Worm (Caenorhabditis elegans) whole organism, young adult: ENCODE results near the gene F13D2.1.

Experiments
- C06A6.2 ChIP-seq: fragments of 200-800 bp; sonication (Bioruptor generic); conservative IDR thresholded peaks from 2 replicates; pipeline ENCODE4 v1.3.6; 2022; ENCODE audit warnings: missing genetic modification characterization, missing compliant biosample characterization
- F10E7.11 ChIP-seq: sonication (generic microtip); optimal IDR thresholded peaks from 2 replicates; lab custom pipeline; 2017; ENCODE audit warnings: mild to moderate bottlenecking, missing genetic modification characterization, moderate library complexity, missing compliant biosample characterization
- K11D2.4 ChIP-seq: fragments of 200-800 bp; sonication (Bioruptor generic); IDR thresholded peaks from 2 replicates; pipeline ENCODE4 v1.3.6; 2022; ENCODE audit warnings: missing genetic modification reagents, missing genetic modification characterization, missing compliant biosample characterization
- T26A5.8 ChIP-seq: sonication (generic microtip); optimal IDR thresholded peaks from 2 replicates; lab custom pipeline; 2016; ENCODE audit warnings: missing genetic modification characterization, missing compliant biosample characterization
- ZK185.1 ChIP-seq: sonication (generic microtip); optimal IDR thresholded peaks from 2 replicates; lab custom pipeline; 2016; ENCODE audit warnings: mild to moderate bottlenecking, missing genetic modification characterization, missing compliant biosample characterization; ENCODE audit not compliant: poor library complexity, severe bottlenecking
- ama-1 ChIP-seq, 3 experiments: fragments of 150-350 bp in 1 of 3; sonication (generic microtip) in 2 of 3; optimal IDR thresholded peaks; 2 replicates each; lab custom pipeline; 2014 to 2018; ENCODE audit warnings: missing biosample characterization in 2 of 3, missing genetic modification characterization in 2 of 3, missing genetic modification reagents in 2 of 3
- athp-1 ChIP-seq: sonication (generic microtip); optimal IDR thresholded peaks from 2 replicates; lab custom pipeline; 2017; ENCODE audit warnings: mild to moderate bottlenecking, missing genetic modification characterization, missing compliant biosample characterization
- attf-6 ChIP-seq: fragments of 200-800 bp; sonication (Bioruptor generic); IDR thresholded peaks from 2 replicates; pipeline ENCODE4 v1.3.6; 2022; ENCODE audit warnings: missing genetic modification reagents, missing genetic modification characterization, missing compliant biosample characterization
- bed-2 ChIP-seq: fragments of 200-800 bp; sonication (Bioruptor generic); IDR thresholded peaks from 2 replicates; pipeline ENCODE4 v1.3.6; 2022; ENCODE audit warnings: missing genetic modification reagents, missing genetic modification characterization, missing compliant biosample characterization
- ccch-3 ChIP-seq: fragments of 200-800 bp; sonication (Bioruptor generic); optimal IDR thresholded peaks from 2 replicates; lab custom pipeline; 2018; ENCODE audit warnings: mild to moderate bottlenecking, missing genetic modification characterization, missing compliant biosample characterization
- cebp-1 ChIP-seq, 2 experiments: fragments of 200-800 bp in 1 of 2; sonication (Bioruptor generic) in 1 of 2; sonication (generic microtip) in 1 of 2; IDR thresholded peaks in 1 of 2; optimal IDR thresholded peaks in 1 of 2; 2 replicates each; pipeline versions ENCODE4 v1.3.6 to Lab custom; 2017 to 2022; ENCODE audit warnings: missing compliant biosample characterization in 2 of 2, missing genetic modification characterization in 2 of 2, mild to moderate bottlenecking in 1 of 2, missing genetic modification reagents in 1 of 2, moderate library complexity in 1 of 2
- ceh-40 ChIP-seq: fragments of 200-800 bp; sonication (Bioruptor generic); IDR thresholded peaks from 2 replicates; pipeline ENCODE4 v1.3.6; 2022; ENCODE audit warnings: missing genetic modification characterization, missing compliant biosample characterization
- ceh-79 ChIP-seq: sonication (generic microtip); optimal IDR thresholded peaks from 2 replicates; lab custom pipeline; 2017; ENCODE audit warnings: mild to moderate bottlenecking, missing genetic modification characterization, missing compliant biosample characterization
- dpl-1 ChIP-seq: fragments of 150-350 bp; optimal IDR thresholded peaks from 2 replicates; lab custom pipeline; 2014; ENCODE audit warnings: missing biosample characterization, missing genetic modification reagents, missing genetic modification characterization
- egrh-3 ChIP-seq: fragments of 200-800 bp; sonication (Bioruptor generic); IDR thresholded peaks from 2 replicates; pipeline ENCODE4 v1.3.6; 2022; ENCODE audit warnings: missing genetic modification reagents, missing genetic modification characterization, missing compliant biosample characterization
- hmg-20 ChIP-seq: fragments of 200-800 bp; sonication (Bioruptor generic); IDR thresholded peaks from 2 replicates; pipeline ENCODE4 v1.3.6; 2022; ENCODE audit warnings: missing genetic modification reagents, missing genetic modification characterization, missing compliant biosample characterization
- lin-54 ChIP-seq: fragments of 200-800 bp; sonication (Bioruptor generic); optimal IDR thresholded peaks from 2 replicates; lab custom pipeline; 2018; ENCODE audit warnings: mild to moderate bottlenecking, missing genetic modification characterization, missing compliant biosample characterization
- madf-10 ChIP-seq: sonication (generic microtip); optimal IDR thresholded peaks from 2 replicates; lab custom pipeline; 2016; ENCODE audit warnings: mild to moderate bottlenecking, missing genetic modification characterization, missing compliant biosample characterization
- madf-3 ChIP-seq: fragments of 200-800 bp; sonication (Bioruptor generic); IDR thresholded peaks from 2 replicates; pipeline ENCODE4 v1.3.6; 2022; ENCODE audit warnings: missing genetic modification reagents, missing genetic modification characterization, missing compliant biosample characterization
- mcd-1 ChIP-seq: fragments of 200-800 bp; sonication (Bioruptor generic); IDR thresholded peaks from 2 replicates; pipeline ENCODE4 v1.3.6; 2022; ENCODE audit warnings: missing genetic modification reagents, missing genetic modification characterization, missing compliant biosample characterization
- nhr-179 ChIP-seq: sonication (generic microtip); optimal IDR thresholded peaks from 2 replicates; lab custom pipeline; 2016; ENCODE audit warnings: mild to moderate bottlenecking, missing genetic modification characterization, missing compliant biosample characterization
- nhr-80 ChIP-seq: sonication (generic microtip); optimal IDR thresholded peaks from 2 replicates; lab custom pipeline; 2016; ENCODE audit warnings: missing genetic modification characterization, missing compliant biosample characterization
- pha-4 ChIP-seq: fragments of 150-350 bp; sonication (generic microtip); optimal IDR thresholded peaks from 2 replicates; lab custom pipeline; 2014; ENCODE audit warnings: missing biosample characterization, missing genetic modification reagents, missing genetic modification characterization
- rpc-1 ChIP-seq, 2 experiments: fragments of 150-350 bp in 1 of 2; sonication (generic microtip) in 1 of 2; optimal IDR thresholded peaks; 2 replicates each; lab custom pipeline; 2014 to 2018; ENCODE audit warnings: missing biosample characterization in 1 of 2, missing genetic modification characterization in 1 of 2, missing genetic modification reagents in 1 of 2, missing genotype in 1 of 2
- snpc-1.3 ChIP-seq: sonication (generic microtip); optimal IDR thresholded peaks from 2 replicates; lab custom pipeline; 2017; ENCODE audit warnings: missing genetic modification characterization, mild to moderate bottlenecking, missing compliant biosample characterization, antibody characterized with exemption, moderate library complexity, missing genotype, missing genetic modification reagents; ENCODE audit not compliant: insufficient read depth
- somi-1 ChIP-seq: fragments of 200-800 bp; sonication (Bioruptor generic); optimal IDR thresholded peaks from 2 replicates; lab custom pipeline; 2018; ENCODE audit warnings: mild to moderate bottlenecking, missing genetic modification characterization, missing compliant biosample characterization
- sptf-2 ChIP-seq: fragments of 200-800 bp; sonication (Bioruptor generic); optimal IDR thresholded peaks from 2 replicates; lab custom pipeline; 2018; ENCODE audit warnings: mild to moderate bottlenecking, missing genetic modification characterization, missing compliant biosample characterization
- zfh-2 ChIP-seq: fragments of 200-800 bp; sonication (Bioruptor generic); conservative IDR thresholded peaks from 2 replicates; pipeline ENCODE4 v1.3.6; 2022; ENCODE audit warnings: missing genetic modification reagents, missing genetic modification characterization, missing compliant biosample characterization
- zim-3 ChIP-seq: sonication (generic microtip); optimal IDR thresholded peaks from 2 replicates; lab custom pipeline; 2017; ENCODE audit warnings: mild to moderate bottlenecking, missing genetic modification characterization, moderate library complexity, missing compliant biosample characterization
- ztf-26 ChIP-seq: sonication (generic microtip); optimal IDR thresholded peaks from 2 replicates; lab custom pipeline; 2017; ENCODE audit warnings: missing genetic modification characterization, missing compliant biosample characterization
- ztf-28 ChIP-seq: fragments of 200-800 bp; sonication (Bioruptor generic); IDR thresholded peaks from 2 replicates; pipeline ENCODE4 v1.3.6; 2022; ENCODE audit warnings: missing genetic modification reagents, missing genetic modification characterization, missing compliant biosample characterization

Gene F13D2.1

ce11 chrX:11206953-11207352, 17.5 kb upstream of the F13D2.1 start, which contains the start of gene hst-2 (continued):
- TF ChIP-seq F10E7.11 (tag; lab: Kevin White, UChicago) (no peak), somi-1 (GFP tag; lab: Kevin White, UChicago) (peak; percentile 4), T26A5.8 (tag; lab: Kevin White, UChicago) (no peak), ccch-3 (no peak), ZK185.1 (tag; lab: Kevin White, UChicago) (peak; percentile 91), madf-3 (no peak), cebp-1 (GFP tag; IDR thresholded peaks at IDR 0.05; lab: Robert Waterston, UW) (no peak), cebp-1 (tag; optimal IDR thresholded peaks at IDR 0.05; lab: Kevin White, UChicago) (no peak), snpc-1.3 (tag; lab: Kevin White, UChicago) (no peak), ceh-40 (GFP tag; lab: Robert Waterston, UW) (no peak), nhr-80 (tag; lab: Kevin White, UChicago) (peak; percentile 62), C06A6.2 (GFP tag; lab: Robert Waterston, UW) (peak; percentile 72), madf-10 (tag; lab: Kevin White, UChicago) (peak; percentile 24), pha-4 (tag; lab: Kevin White, UChicago) (peak; percentile 61), zim-3 (tag; lab: Kevin White, UChicago) (no peak), rpc-1 (optimal IDR thresholded peaks at IDR 0.05; lab: Kevin White, UChicago) (no peak), rpc-1 (tag; optimal IDR thresholded peaks at IDR 0.05; lab: Kevin White, UChicago) (no peak), hmg-20 (GFP tag; lab: Robert Waterston, UW) (no peak), bed-2 (no peak), ztf-26 (tag; lab: Kevin White, UChicago) (peak; percentile 24)

- TF ChIP-seq ceh-79 (no peak), nhr-80 (tag; lab: Kevin White, UChicago) (peak; percentile 62)
- TF ChIP-seq, all 124 proteins: peak for 1
Measured at ce11 chrX:11203773-11204172, 14.4 kb upstream of the F13D2.1 start, which contains the start of gene C34F6.11. Gene C34F6.11, minus strand, starts transcription at chrX:11203932.

ce11 chrX:11201915-11202314, 12.5 kb upstream of the F13D2.1 start:
- TF ChIP-seq egrh-3 (GFP tag; lab: Robert Waterston, UW) (peak; percentile 88; the same call in 1 of the 2 replicates), zfh-2 (GFP tag; lab: Robert Waterston, UW) (peak; percentile 72), mcd-1 (GFP tag; lab: Robert Waterston, UW) (0 out of 2 replicates have a peak, but pooled peaks have one; percentile 31)

ce11 chrX:11201165-11201564, 11.8 kb upstream of the F13D2.1 start, which contains the start of gene col-179:
Gene col-179, plus strand, starts transcription at chrX:11201465.
- TF ChIP-seq K11D2.4 (GFP tag; lab: Robert Waterston, UW): no peak
- TF ChIP-seq ama-1 (optimal IDR thresholded peaks at IDR 0.05; lab: Kevin White, UChicago): no peak
- TF ChIP-seq ama-1 (GFP tag; optimal IDR thresholded peaks at IDR 0.05; lab: Kevin White, UChicago): no peak
- TF ChIP-seq sptf-2 (GFP tag; lab: Kevin White, UChicago): no peak
- TF ChIP-seq athp-1 (tag; lab: Kevin White, UChicago): no peak
- no peak for TF ChIP-seq attf-6
- TF ChIP-seq lin-54: no peak
- TF ChIP-seq dpl-1 (GFP tag; lab: Kevin White, UChicago): no peak
- TF ChIP-seq nhr-179 (tag; lab: Kevin White, UChicago): no peak

- TF ChIP-seq zfh-2 (GFP tag; lab: Robert Waterston, UW) (peak; percentile 68; the same call in 1 of the 2 replicates), egrh-3 (GFP tag; lab: Robert Waterston, UW) (peak; percentile 85; the same call in 1 of the 2 replicates), ztf-28 (GFP tag; lab: Robert Waterston, UW) (0 out of 2 replicates have a peak, but pooled peaks have one; percentile 51)
Measured at ce11 chrX:11199833-11200232, 10.4 kb upstream of the F13D2.1 start.
